Worm (Caenorhabditis elegans): ENCODE results near the gene fipr-21.

fipr-21 gene

ce11 chrX:10273392-10273791 is 30.9 kb upstream of the fipr-21 start, which contains the start of gene F41E7.2:
TSS of gene F41E7.2 (plus strand) at chrX:10273692.
- TF ChIP-seq sem-4 (tag; optimal IDR thresholded peaks at IDR 0.05) (no peak), nhr-237 (tag; optimal IDR thresholded peaks at IDR 0.05) (no peak), nhr-11 (tag; optimal IDR thresholded peaks at IDR 0.05) (no peak), F13H6.1 (tag; optimal IDR thresholded peaks at IDR 0.05) (no peak), ztf-11 (tag; optimal IDR thresholded peaks at IDR 0.05) (no peak), elt-3 (tag; optimal IDR thresholded peaks at IDR 0.05) (no peak)

- TF ChIP-seq nhr-21 (tag; optimal IDR thresholded peaks at IDR 0.05) = no peak
- no peak for TF ChIP-seq lin-11 (tag; optimal IDR thresholded peaks at IDR 0.05)
- TF ChIP-seq ZK546.5 (tag; optimal IDR thresholded peaks at IDR 0.05) = no peak
- TF ChIP-seq ceh-16 (tag; optimal IDR thresholded peaks at IDR 0.05) = no peak
- no peak for TF ChIP-seq crh-2 (tag; optimal IDR thresholded peaks at IDR 0.05)
Measured at ce11 chrX:10274470-10274869, 29.9 kb upstream of the fipr-21 start.

ce11 chrX:10277118-10277517 is 27.2 kb upstream of the fipr-21 start:
- TF ChIP-seq lin-11 (tag; optimal IDR thresholded peaks at IDR 0.05) = no peak
- no peak for TF ChIP-seq unc-39 (tag; optimal IDR thresholded peaks at IDR 0.05)
- no peak for TF ChIP-seq nhr-129 (tag; optimal IDR thresholded peaks at IDR 0.05)
- TF ChIP-seq elt-1 (tag; optimal IDR thresholded peaks at IDR 0.05) = no peak
- TF ChIP-seq peb-1 (tag; optimal IDR thresholded peaks at IDR 0.05) = no peak
- TF ChIP-seq dmd-4 (tag; optimal IDR thresholded peaks at IDR 0.05) = no peak
- no peak for TF ChIP-seq ZK546.5 (tag; optimal IDR thresholded peaks at IDR 0.05)
- no peak for TF ChIP-seq nhr-12 (tag; optimal IDR thresholded peaks at IDR 0.05)
- no peak for TF ChIP-seq fos-1 (tag; optimal IDR thresholded peaks at IDR 0.05)
- TF ChIP-seq ztf-1 (GFP tag; conservative IDR thresholded peaks at IDR 0.05) = no peak
- no peak for TF ChIP-seq nhr-237 (tag; optimal IDR thresholded peaks at IDR 0.05)
- no peak for TF ChIP-seq C34F6.9 (tag; optimal IDR thresholded peaks at IDR 0.05)
- TF ChIP-seq lsy-2 (tag; optimal IDR thresholded peaks at IDR 0.05) = no peak
- TF ChIP-seq elt-3 (tag; optimal IDR thresholded peaks at IDR 0.05) = no peak
- TF ChIP-seq ztf-4 (tag; optimal IDR thresholded peaks at IDR 0.05) = no peak
- no peak for TF ChIP-seq ceh-82 (tag; optimal IDR thresholded peaks at IDR 0.05)
- no peak for TF ChIP-seq ztf-11 (tag; optimal IDR thresholded peaks at IDR 0.05)
- no peak for TF ChIP-seq nhr-77 (tag; optimal IDR thresholded peaks at IDR 0.05)
- TF ChIP-seq ama-1 (optimal IDR thresholded peaks at IDR 0.05) = no peak
- no peak for TF ChIP-seq sma-3 (GFP tag; optimal IDR thresholded peaks at IDR 0.05)

ce11 chrX:10279299-10279698 is 25.0 kb upstream of the fipr-21 start, which contains the start of gene slc-9B.1:
TSS of gene slc-9B.1 (plus strand) at chrX:10279599.
- TF ChIP-seq aly-2 (tag; optimal IDR thresholded peaks at IDR 0.05) = no peak
- TF ChIP-seq mbf-1 (tag; optimal IDR thresholded peaks at IDR 0.05) = no peak
- no peak for TF ChIP-seq sem-4 (tag; optimal IDR thresholded peaks at IDR 0.05)
- TF ChIP-seq Y55F3AM.14 (GFP tag; optimal IDR thresholded peaks at IDR 0.05) = no peak
- TF ChIP-seq unc-62 (GFP tag; optimal IDR thresholded peaks at IDR 0.05) = no peak
- TF ChIP-seq ceh-82 (tag; optimal IDR thresholded peaks at IDR 0.05) = no peak
- no peak for TF ChIP-seq zag-1 (tag; optimal IDR thresholded peaks at IDR 0.05)

ce11 chrX:10285634-10286033 is 18.7 kb upstream of the fipr-21 start, which contains the start of gene npr-6:
TSS of gene npr-6 (minus strand) at chrX:10285734.
- TF ChIP-seq unc-62 (GFP tag; optimal IDR thresholded peaks at IDR 0.05) (no peak), gmeb-1 (tag; optimal IDR thresholded peaks at IDR 0.05) (no peak), Y55F3AM.14 (GFP tag; optimal IDR thresholded peaks at IDR 0.05) (no peak), mdl-1 (tag; optimal IDR thresholded peaks at IDR 0.05) (no peak), sma-9 (GFP tag; optimal IDR thresholded peaks at IDR 0.05) (no peak), sma-9 (tag; optimal IDR thresholded peaks at IDR 0.05) (no peak), mab-5 (tag; optimal IDR thresholded peaks at IDR 0.05) (no peak), nhr-25 (tag; optimal IDR thresholded peaks at IDR 0.05) (no peak), crh-2 (tag; optimal IDR thresholded peaks at IDR 0.05) (no peak), nhr-6 (tag; optimal IDR thresholded peaks at IDR 0.05) (no peak), mbf-1 (tag; optimal IDR thresholded peaks at IDR 0.05) (no peak), nhr-23 (tag; optimal IDR thresholded peaks at IDR 0.05) (no peak), ztf-1 (GFP tag; conservative IDR thresholded peaks at IDR 0.05) (no peak), C34F6.9 (tag; optimal IDR thresholded peaks at IDR 0.05) (no peak), nhr-21 (tag; optimal IDR thresholded peaks at IDR 0.05) (no peak), fos-1 (tag; optimal IDR thresholded peaks at IDR 0.05) (no peak)
